Fruit fly (Drosophila melanogaster): Measurements from ENCODE around the gene CG5693.

- TF ChIP-seq CG8478 (optimal IDR thresholded peaks at IDR 0.05) (no peak), usp (GFP tag; optimal IDR thresholded peaks at IDR 0.05) (no peak), Dll (optimal IDR thresholded peaks at IDR 0.05) (no peak), psq (optimal IDR thresholded peaks at IDR 0.05) (no peak)
These were observed 26.3 kb downstream of the CG5693 start for dm6 chr2L:18032741-18033140.

Data from whole organism.